Fruit fly (Drosophila melanogaster): Measurements from ENCODE around the gene CG6005.

DNA sequence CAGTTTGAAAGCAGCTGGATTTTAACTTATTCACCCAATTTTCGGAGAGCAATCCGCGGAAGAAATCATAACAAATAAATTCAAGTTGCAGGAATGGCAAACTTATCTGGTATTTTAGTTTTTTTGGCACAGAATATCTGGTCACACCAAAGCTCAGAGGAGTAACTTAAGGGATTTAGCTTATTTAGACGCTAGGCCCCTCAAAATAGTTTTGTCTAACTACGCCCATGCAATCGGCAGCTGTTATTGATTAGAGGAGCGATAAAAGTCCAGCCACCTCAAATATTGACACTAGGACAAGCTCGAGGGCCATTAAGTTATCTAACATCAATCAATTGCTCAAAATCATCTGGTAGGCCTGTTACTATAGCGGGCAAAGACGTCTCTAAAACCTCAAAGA, 4.9 kb upstream of the CG6005 start, which contains the start of the genes GatA and P5cr:
- TF ChIP-seq Myc (optimal IDR thresholded peaks at IDR 0.05) (no peak), Hr78 (GFP tag; optimal IDR thresholded peaks at IDR 0.05) (no peak), br (GFP tag; optimal IDR thresholded peaks at IDR 0.05) (peak; percentile 80), woc (GFP tag; optimal IDR thresholded peaks at IDR 0.05) (no peak), usp (GFP tag; optimal IDR thresholded peaks at IDR 0.05) (no peak), tai (GFP tag; optimal IDR thresholded peaks at IDR 0.05) (no peak), h (GFP tag; optimal IDR thresholded peaks at IDR 0.05) (peak; percentile 86), Dif (GFP tag; optimal IDR thresholded peaks at IDR 0.05; ENCODE audit: partially characterized antibody) (no peak), pan (optimal IDR thresholded peaks at IDR 0.05) (no peak), jim (GFP tag; optimal IDR thresholded peaks at IDR 0.05) (no peak), psq (GFP tag; optimal IDR thresholded peaks at IDR 0.05) (peak; percentile 54), ey (GFP tag; optimal IDR thresholded peaks at IDR 0.05) (peak; percentile 86), Vsx2 (GFP tag; optimal IDR thresholded peaks at IDR 0.05; ENCODE audit: partially characterized antibody) (no peak)
